Fruit fly (Drosophila melanogaster) whole organism, wandering third instar larva: Measurements from ENCODE around the gene CG32683.

Source experiments
- Abd-B ChIP-seq: fragments of >200 bp; optimal IDR thresholded peaks from 2 replicates; lab custom pipeline; 2017; ENCODE audit warnings: missing biosample characterization, missing genetic modification characterization
- CG32264 ChIP-seq: fragments of 200-800 bp; sonication (Bioruptor generic); optimal IDR thresholded peaks from 2 replicates; lab custom pipeline; 2016; ENCODE audit warnings: missing biosample characterization, missing genetic modification characterization
- HLH106 ChIP-seq: fragments of 200-800 bp; optimal IDR thresholded peaks from 3 replicates; lab custom pipeline; 2019; ENCODE audit warnings: missing biosample characterization, mild to moderate bottlenecking, missing genetic modification characterization, moderate library complexity
- Hnf4 ChIP-seq: fragments of 200-800 bp; sonication (Bioruptor generic); optimal IDR thresholded peaks from 2 replicates; lab custom pipeline; 2016; ENCODE audit warnings: missing biosample characterization, mild to moderate bottlenecking, missing genetic modification characterization
- Myc ChIP-seq: fragments of >200 bp; optimal IDR thresholded peaks from 2 replicates; lab custom pipeline; 2017
- OdsH ChIP-seq: fragments of 200-800 bp; sonication (Bioruptor generic); optimal IDR thresholded peaks from 2 replicates; lab custom pipeline; 2016; ENCODE audit warnings: missing biosample characterization, mild to moderate bottlenecking, missing genetic modification characterization
- brk ChIP-seq: fragments of 200-800 bp; sonication (Bioruptor generic); optimal IDR thresholded peaks from 2 replicates; lab custom pipeline; 2016; ENCODE audit warnings: missing biosample characterization, mild to moderate bottlenecking, missing genetic modification characterization
- jim ChIP-seq: fragments of 175-275, 200-325 bp; sonication (Bioruptor generic); optimal IDR thresholded peaks from 2 replicates; lab custom pipeline; 2016; ENCODE audit warnings: missing biosample characterization, mild to moderate bottlenecking, missing genetic modification characterization
- lola ChIP-seq: fragments of >200 bp; optimal IDR thresholded peaks from 2 replicates; lab custom pipeline; 2017; ENCODE audit warnings: missing biosample characterization, missing genetic modification characterization

DNA sequence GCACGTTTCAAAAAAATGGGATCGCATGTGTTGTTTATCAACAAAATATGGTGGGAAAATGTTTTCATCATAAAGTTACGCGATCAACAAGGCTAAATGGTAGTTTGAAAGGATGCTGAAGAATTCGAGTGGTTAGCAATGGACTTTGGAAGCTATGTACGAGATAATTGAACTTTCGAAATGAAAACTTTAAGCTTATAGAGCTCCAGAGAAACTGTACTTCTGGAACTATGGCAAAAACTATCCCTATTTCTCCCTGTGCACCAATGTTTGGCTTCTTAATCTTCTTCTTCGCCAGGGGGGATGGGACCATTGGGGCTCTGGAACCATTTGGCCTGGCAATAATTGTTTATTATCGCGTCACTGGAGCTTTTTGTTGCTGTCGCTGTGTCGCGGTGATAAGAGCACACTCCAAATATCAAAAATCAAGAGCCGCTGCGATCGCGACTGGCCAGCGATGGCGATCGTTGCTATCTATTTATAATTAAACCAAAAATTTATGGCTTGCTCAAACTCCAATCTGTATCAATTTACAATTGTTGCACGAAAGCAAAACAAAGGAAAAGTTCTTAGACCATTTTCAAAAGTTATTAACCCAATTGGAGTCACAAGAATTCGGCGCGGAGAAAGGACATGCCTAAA lies 33.4 kb upstream of the CG32683 start:
- TF ChIP-seq jim = no peak
- no peak for TF ChIP-seq brk (GFP tag; lab: Kevin White, UChicago)
- peak; percentile 72 for TF ChIP-seq HLH106 (tag; lab: Kevin White, UChicago)
- TF ChIP-seq Hnf4 (GFP tag; lab: Kevin White, UChicago) = peak; percentile 13
- TF ChIP-seq Myc (lab: Kevin White, UChicago) = no peak
- TF ChIP-seq lola (GFP tag; lab: Kevin White, UChicago) = no peak
- no peak for TF ChIP-seq Abd-B (GFP tag; lab: Kevin White, UChicago)
- TF ChIP-seq OdsH (GFP tag; lab: Kevin White, UChicago) = peak; percentile 71
- no peak for TF ChIP-seq CG32264
